Worm (Caenorhabditis elegans): ENCODE data around the gene F36H12.17.
"Not testable (repeated sequence)": the region's sequence is repeated elsewhere in the genome, so short reads cannot be mapped to it uniquely, and the experiment has no call there.

DNA sequence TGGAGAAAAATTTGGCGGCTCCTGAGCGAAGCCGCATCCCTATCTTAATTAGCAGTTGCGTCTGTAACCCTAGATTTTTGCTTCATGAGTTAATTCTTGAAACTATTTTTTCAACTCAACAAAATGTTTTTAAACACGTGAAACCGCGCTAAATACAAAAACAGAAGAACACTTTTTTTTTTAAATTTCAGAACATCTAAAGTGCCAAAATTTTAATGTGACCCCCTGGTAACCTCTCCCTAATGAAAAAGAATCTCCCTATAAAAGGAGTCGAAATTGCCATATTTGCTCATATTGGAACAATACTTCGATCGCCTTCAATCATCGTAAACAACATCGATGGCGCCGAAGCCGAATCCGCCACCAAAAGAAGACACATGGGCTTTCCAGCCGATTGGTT lies 51.1 kb downstream of the F36H12.17 start, which contains the start of gene nsph-4.1:
- TF ChIP-seq unc-55 (GFP tag; optimal IDR thresholded peaks at IDR 0.05); pqm-1 (tag; optimal IDR thresholded peaks at IDR 0.05); sox-2 (GFP tag; IDR thresholded peaks at IDR 0.05); hlh-6 (tag; optimal IDR thresholded peaks at IDR 0.05); pha-4 (tag; optimal IDR thresholded peaks at IDR 0.05); ceh-48 (tag; optimal IDR thresholded peaks at IDR 0.05); fkh-10 (GFP tag; optimal IDR thresholded peaks at IDR 0.05): not testable (repeated sequence)

Measured in whole organism, late embryonic.